Worm (Caenorhabditis elegans): ENCODE results near the gene H12I13.6.

- TF ChIP-seq ztf-4 (tag; optimal IDR thresholded peaks at IDR 0.05) (no peak), lin-39 (tag; optimal IDR thresholded peaks at IDR 0.05) (no peak), elt-3 (tag; optimal IDR thresholded peaks at IDR 0.05) (no peak), nhr-76 (tag; optimal IDR thresholded peaks at IDR 0.05) (no peak), nhr-43 (tag; optimal IDR thresholded peaks at IDR 0.05; ENCODE audit: poor library complexity, severe bottlenecking) (no peak), daf-12 (tag; optimal IDR thresholded peaks at IDR 0.05) (no peak), lin-15B (tag; optimal IDR thresholded peaks at IDR 0.05) (no peak), nhr-11 (tag; optimal IDR thresholded peaks at IDR 0.05) (no peak), egl-27 (tag; optimal IDR thresholded peaks at IDR 0.05) (no peak), fkh-10 (GFP tag; optimal IDR thresholded peaks at IDR 0.05) (no peak), ama-1 (optimal IDR thresholded peaks at IDR 0.05) (no peak), zag-1 (tag; optimal IDR thresholded peaks at IDR 0.05) (no peak), mdl-1 (tag; optimal IDR thresholded peaks at IDR 0.05) (no peak), nhr-28 (tag; optimal IDR thresholded peaks at IDR 0.05) (no peak)
These were observed 32.7 kb upstream of the H12I13.6 start, which contains the start of gene R12C12.5 for ce11 chrII:6045048-6045447.
